Worm (Caenorhabditis elegans) whole organism, late embryonic: ENCODE measurements around the gene R151.10.

Experiments
- C08G9.2 ChIP-seq: sonication (generic microtip); optimal IDR thresholded peaks from 2 replicates; lab custom pipeline; 2016; ENCODE audit warnings: mild to moderate bottlenecking, missing genetic modification characterization, moderate library complexity, missing compliant biosample characterization
- pat-9 ChIP-seq: fragments of 200-800 bp; sonication (Bioruptor generic); optimal IDR thresholded peaks from 2 replicates; lab custom pipeline; 2018; ENCODE audit warnings: mild to moderate bottlenecking, missing genetic modification characterization, moderate library complexity, missing compliant biosample characterization
- pqm-1 ChIP-seq: sonication (generic microtip); optimal IDR thresholded peaks from 2 replicates; lab custom pipeline; 2016; ENCODE audit warnings: missing genetic modification characterization, missing compliant biosample characterization
- syd-9 ChIP-seq: sonication (generic microtip); optimal IDR thresholded peaks from 2 replicates; lab custom pipeline; 2016; ENCODE audit warnings: mild to moderate bottlenecking, missing genetic modification characterization, moderate library complexity, missing compliant biosample characterization

ce11 chrIII:7234148-7234547 is 3.4 kb upstream of the R151.10 start, which contains the start of gene ndus-8:
- TF ChIP-seq syd-9 (tag; lab: Kevin White, UChicago) (no peak), C08G9.2 (no peak), pat-9 (tag; lab: Kevin White, UChicago) (no peak), pqm-1 (tag; lab: Kevin White, UChicago) (no peak)
